Worm (Caenorhabditis elegans): ENCODE data around the gene mks-3.

mks-3 gene

ce11 chrII:7624272-7624671 lies 40.8 kb upstream of the mks-3 start:
- TF ChIP-seq rpc-1 (optimal IDR thresholded peaks at IDR 0.05) (no peak), rpc-1 (tag; optimal IDR thresholded peaks at IDR 0.05) (no peak), dox-1 (GFP tag; IDR thresholded peaks at IDR 0.05) (0 out of 2 replicates have a peak, but pooled peaks have one; percentile 3)

DNA sequence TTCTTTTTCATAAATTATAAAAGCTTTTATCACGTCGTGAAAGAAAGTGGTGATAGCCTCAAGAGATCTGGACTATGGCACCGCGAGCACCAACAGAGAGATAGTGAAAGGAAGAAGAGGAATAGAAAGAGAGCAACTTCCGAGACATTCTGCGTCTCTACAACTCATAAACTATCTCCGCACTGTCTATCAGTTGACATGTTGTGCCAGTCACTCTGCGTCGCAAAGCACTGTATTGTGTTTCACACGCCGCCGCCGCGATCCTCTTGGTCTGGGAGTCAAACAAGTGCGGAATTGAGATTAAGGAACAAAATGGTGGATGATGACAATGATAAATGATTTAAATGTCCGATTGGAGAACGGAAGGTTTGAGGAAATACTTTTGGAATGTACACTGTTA lies 40.0 kb upstream of the mks-3 start:
- TF ChIP-seq rpc-1 (optimal IDR thresholded peaks at IDR 0.05) (no peak), rpc-1 (tag; optimal IDR thresholded peaks at IDR 0.05) (no peak), nfyb-1 (GFP tag; IDR thresholded peaks at IDR 0.05) (0 out of 2 replicates have a peak, but pooled peaks have one; percentile 26), nhr-80 (tag; optimal IDR thresholded peaks at IDR 0.05) (peak; percentile 77), dox-1 (GFP tag; IDR thresholded peaks at IDR 0.05) (peak; percentile 7; the same call in 1 of the 2 replicates), T26A5.8 (tag; optimal IDR thresholded peaks at IDR 0.05) (no peak), aptf-2 (GFP tag; conservative IDR thresholded peaks at IDR 0.05) (no peak), attf-5 (GFP tag; optimal IDR thresholded peaks at IDR 0.05) (peak; percentile 18), zfh-2 (GFP tag; conservative IDR thresholded peaks at IDR 0.05) (peak; percentile 40; the same call in 1 of the 2 replicates), hmg-1.2 (GFP tag; IDR thresholded peaks at IDR 0.05) (peak; percentile 64; the same call in 1 of the 2 replicates)

ce11 chrII:7621513-7621912 lies 38.1 kb upstream of the mks-3 start:
- no peak for TF ChIP-seq ztf-3 (GFP tag; optimal IDR thresholded peaks at IDR 0.05)
- no peak for TF ChIP-seq lsy-27 (tag; optimal IDR thresholded peaks at IDR 0.05; ENCODE audit: borderline replicate concordance, insufficient read depth)
- TF ChIP-seq hrde-1 (tag; optimal IDR thresholded peaks at IDR 0.05; ENCODE audit: borderline replicate concordance), result no peak
- TF ChIP-seq ceh-79 (tag; optimal IDR thresholded peaks at IDR 0.05), result no peak
- no peak for TF ChIP-seq B0336.3 (GFP tag; IDR thresholded peaks at IDR 0.05)
- no peak for TF ChIP-seq C06A6.2 (GFP tag; conservative IDR thresholded peaks at IDR 0.05)
- TF ChIP-seq madf-8 (GFP tag; conservative IDR thresholded peaks at IDR 0.05), result no peak
- TF ChIP-seq rpc-1 (optimal IDR thresholded peaks at IDR 0.05), result no peak
- no peak for TF ChIP-seq rpc-1 (tag; optimal IDR thresholded peaks at IDR 0.05)
- no peak for TF ChIP-seq lin-54 (GFP tag; optimal IDR thresholded peaks at IDR 0.05)
- no peak for TF ChIP-seq sptf-2 (GFP tag; optimal IDR thresholded peaks at IDR 0.05)
- no peak for TF ChIP-seq let-607 (tag; optimal IDR thresholded peaks at IDR 0.05)
- TF ChIP-seq lsl-1 (GFP tag; optimal IDR thresholded peaks at IDR 0.05), result no peak
- no peak for TF ChIP-seq bed-1 (GFP tag; IDR thresholded peaks at IDR 0.05)
- no peak for TF ChIP-seq ztf-28 (GFP tag; IDR thresholded peaks at IDR 0.05)
- no peak for TF ChIP-seq repo-1 (tag; optimal IDR thresholded peaks at IDR 0.05)
- TF ChIP-seq ztf-6 (GFP tag; IDR thresholded peaks at IDR 0.05), result no peak

ce11 chrII:7620413-7620812 lies 37.0 kb upstream of the mks-3 start, which contains the start of gene R07G3.8:
TSS of gene R07G3.8 (minus strand) at chrII:7620513.
- TF ChIP-seq F23B12.7 (tag; optimal IDR thresholded peaks at IDR 0.05; ENCODE audit: insufficient read depth) (no peak), tbp1 (GFP tag; optimal IDR thresholded peaks at IDR 0.05) (no peak), nhr-120 (GFP tag; IDR thresholded peaks at IDR 0.05) (no peak), lin-40 (tag; optimal IDR thresholded peaks at IDR 0.05) (no peak)

- TF ChIP-seq ztf-22 (GFP tag; optimal IDR thresholded peaks at IDR 0.05), result no peak
- TF ChIP-seq F57A8.1 (GFP tag; optimal IDR thresholded peaks at IDR 0.05), result no peak
- peak; percentile 52 for TF ChIP-seq nhr-80 (tag; optimal IDR thresholded peaks at IDR 0.05)
- no peak for TF ChIP-seq ztf-6 (GFP tag; IDR thresholded peaks at IDR 0.05)
- TF ChIP-seq lsy-27 (tag; optimal IDR thresholded peaks at IDR 0.05; ENCODE audit: borderline replicate concordance, insufficient read depth), result no peak
- no peak for TF ChIP-seq somi-1 (GFP tag; optimal IDR thresholded peaks at IDR 0.05)
- TF ChIP-seq ama-1 (optimal IDR thresholded peaks at IDR 0.05), result no peak
- no peak for TF ChIP-seq ama-1 (GFP tag; optimal IDR thresholded peaks at IDR 0.05)
- no peak for TF ChIP-seq lin-40 (tag; optimal IDR thresholded peaks at IDR 0.05)
- TF ChIP-seq him-1 (tag; optimal IDR thresholded peaks at IDR 0.05), result peak; percentile 2
- no peak for TF ChIP-seq lin-54 (GFP tag; optimal IDR thresholded peaks at IDR 0.05)
- TF ChIP-seq nfya-1 (tag; optimal IDR thresholded peaks at IDR 0.05; ENCODE audit: borderline replicate concordance, insufficient read depth), result no peak
- no peak for TF ChIP-seq sdz-38 (tag; optimal IDR thresholded peaks at IDR 0.05)
- TF ChIP-seq sptf-2 (GFP tag; optimal IDR thresholded peaks at IDR 0.05), result no peak
- no peak for TF ChIP-seq madf-8 (GFP tag; conservative IDR thresholded peaks at IDR 0.05)
- no peak for TF ChIP-seq ceh-100 (GFP tag; IDR thresholded peaks at IDR 0.05)
Observed at ce11 chrII:7618212-7618611, 34.8 kb upstream of the mks-3 start.
